Worm (Caenorhabditis elegans): ENCODE data around the gene C53D6.11.

DNA sequence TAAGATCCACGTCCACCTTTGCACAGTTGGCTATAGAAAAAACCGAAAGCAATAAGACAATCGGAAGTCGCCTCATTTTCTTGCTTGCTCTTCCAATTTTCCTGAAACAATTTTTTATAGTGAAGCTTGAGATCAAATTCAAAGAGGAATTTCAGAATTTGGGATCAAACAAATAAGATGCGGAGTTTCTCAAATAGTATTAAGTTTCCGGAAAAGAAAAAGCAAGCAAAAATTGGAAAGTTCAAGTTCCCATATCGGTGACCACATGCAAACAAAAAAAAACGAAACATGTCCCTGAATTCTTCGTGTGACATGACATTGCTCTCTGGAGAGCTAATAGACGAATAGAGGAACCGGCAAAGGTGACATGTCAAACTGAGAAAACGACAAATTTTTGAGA is 5.1 kb upstream of the C53D6.11 start, which contains the start of gene unc-129:
- TF ChIP-seq him-1 (tag; optimal IDR thresholded peaks at IDR 0.05) (no peak), dao-5 (tag; optimal IDR thresholded peaks at IDR 0.05) (no peak)

All from whole organism, L4/young adult.